Fruit fly (Drosophila melanogaster): ENCODE results near the gene CG31195.

The CG31195 gene

DNA sequence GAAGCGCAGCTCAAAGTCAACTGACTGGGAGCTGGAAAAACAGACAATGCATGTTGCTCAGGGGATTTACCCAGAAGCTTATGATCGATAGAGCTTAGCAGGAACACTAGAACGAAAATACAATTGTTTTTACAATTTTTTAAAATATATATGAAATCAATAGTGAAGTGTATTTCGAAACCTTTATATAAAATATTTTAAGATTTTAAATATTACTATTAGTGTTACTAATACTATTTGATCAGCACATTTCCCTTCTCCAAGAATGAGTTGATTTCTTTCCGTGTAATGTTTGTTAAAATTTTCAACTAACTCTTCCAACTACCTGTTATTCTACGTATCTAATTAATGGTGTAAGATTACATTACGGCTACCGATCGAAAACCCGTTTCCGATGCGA lies 18.4 kb downstream of the CG31195 start, which contains the start of gene CG31199:
CG31199 (minus strand) TSS at position 101 of the 400 bp plus-strand sequence.
- no peak for TF ChIP-seq insv (optimal IDR thresholded peaks at IDR 0.05)
- TF ChIP-seq ttk (optimal IDR thresholded peaks at IDR 0.05): no peak
- TF ChIP-seq Myc (optimal IDR thresholded peaks at IDR 0.05): no peak
- no peak for TF ChIP-seq Sin3A (optimal IDR thresholded peaks at IDR 0.05)
- TF ChIP-seq h (optimal IDR thresholded peaks at IDR 0.05): no peak
- no peak for TF ChIP-seq psq (optimal IDR thresholded peaks at IDR 0.05)

DNA sequence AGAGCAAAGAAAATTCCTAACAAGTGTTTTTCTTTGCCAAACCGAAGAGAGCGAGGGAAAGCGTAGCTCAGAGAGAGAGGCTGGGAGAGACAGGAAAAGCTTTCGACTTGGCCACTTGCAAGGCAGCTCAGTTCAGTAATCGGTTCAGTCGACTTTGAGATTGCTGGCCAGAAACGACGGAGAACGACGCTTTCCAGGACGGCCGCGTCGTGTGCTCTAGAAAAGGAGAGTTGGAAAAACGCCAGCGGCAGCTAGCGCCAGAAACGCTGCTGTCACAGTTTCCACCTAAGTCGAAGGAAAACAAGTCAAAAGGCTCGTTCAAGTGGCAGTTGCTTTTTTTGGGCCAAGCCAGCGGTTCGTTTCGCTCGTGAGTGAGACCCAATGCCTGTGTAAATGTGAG lies 22.2 kb downstream of the CG31195 start, which contains the start of gene CG42322:
CG42322 (plus strand) TSS at position 138 of the 400 bp plus-strand sequence.
- no peak for TF ChIP-seq h (optimal IDR thresholded peaks at IDR 0.05)
- TF ChIP-seq ttk (optimal IDR thresholded peaks at IDR 0.05): no peak
- no peak for TF ChIP-seq Sin3A (optimal IDR thresholded peaks at IDR 0.05)
- no peak for TF ChIP-seq psq (optimal IDR thresholded peaks at IDR 0.05)
- no peak for TF ChIP-seq Myc (optimal IDR thresholded peaks at IDR 0.05)
- no peak for TF ChIP-seq insv (optimal IDR thresholded peaks at IDR 0.05)

- no peak for TF ChIP-seq Myc (optimal IDR thresholded peaks at IDR 0.05)
- no peak for TF ChIP-seq psq (optimal IDR thresholded peaks at IDR 0.05)
- TF ChIP-seq Sin3A (optimal IDR thresholded peaks at IDR 0.05): no peak
- no peak for TF ChIP-seq ttk (optimal IDR thresholded peaks at IDR 0.05)
- no peak for TF ChIP-seq h (optimal IDR thresholded peaks at IDR 0.05)
- TF ChIP-seq insv (optimal IDR thresholded peaks at IDR 0.05): no peak
Measured at dm6 chr3R:20739000-20739399, 23.2 kb downstream of the CG31195 start, which contains the start of gene CG17267. TSS of gene CG17267 (minus strand) at chr3R:20739100.

dm6 chr3R:20735405-20735804 lies 26.8 kb downstream of the CG31195 start, which contains the start of gene Cdk2:
TSS of gene Cdk2 (plus strand) at chr3R:20735623.
- TF ChIP-seq Sin3A (optimal IDR thresholded peaks at IDR 0.05) (no peak), psq (optimal IDR thresholded peaks at IDR 0.05) (no peak), Myc (optimal IDR thresholded peaks at IDR 0.05) (no peak), ttk (optimal IDR thresholded peaks at IDR 0.05) (no peak), h (optimal IDR thresholded peaks at IDR 0.05) (no peak), insv (optimal IDR thresholded peaks at IDR 0.05) (no peak)

dm6 chr3R:20731331-20731730 lies 30.8 kb downstream of the CG31195 start, which contains the start of gene CG31205:
TSS of gene CG31205 (plus strand) at chr3R:20731631.
- TF ChIP-seq Myc (optimal IDR thresholded peaks at IDR 0.05) (no peak), ttk (optimal IDR thresholded peaks at IDR 0.05) (no peak), psq (optimal IDR thresholded peaks at IDR 0.05) (no peak)

DNA sequence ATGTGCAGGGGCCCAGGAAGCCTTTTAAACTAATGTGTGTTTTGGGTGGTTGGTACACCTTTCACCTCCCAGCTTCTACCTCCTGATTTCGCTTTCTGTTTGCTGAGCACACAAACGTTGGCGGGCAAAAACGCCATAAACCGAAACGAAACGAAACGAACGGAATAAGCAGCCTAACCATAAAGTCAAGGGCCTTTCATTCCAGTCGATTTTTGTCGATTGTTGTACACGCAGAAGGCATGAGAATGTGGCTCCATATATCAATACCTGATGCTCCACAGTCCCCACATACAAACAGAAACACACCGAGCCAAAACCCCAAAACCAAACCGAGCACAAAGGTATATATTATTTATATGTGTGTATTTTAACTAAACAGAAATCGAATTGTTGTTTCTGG lies 38.7 kb downstream of the CG31195 start:
- TF ChIP-seq Sin3A (optimal IDR thresholded peaks at IDR 0.05) (no peak), h (optimal IDR thresholded peaks at IDR 0.05) (no peak), psq (optimal IDR thresholded peaks at IDR 0.05) (no peak), insv (optimal IDR thresholded peaks at IDR 0.05) (no peak), ttk (optimal IDR thresholded peaks at IDR 0.05) (no peak), Myc (optimal IDR thresholded peaks at IDR 0.05) (no peak)

DNA sequence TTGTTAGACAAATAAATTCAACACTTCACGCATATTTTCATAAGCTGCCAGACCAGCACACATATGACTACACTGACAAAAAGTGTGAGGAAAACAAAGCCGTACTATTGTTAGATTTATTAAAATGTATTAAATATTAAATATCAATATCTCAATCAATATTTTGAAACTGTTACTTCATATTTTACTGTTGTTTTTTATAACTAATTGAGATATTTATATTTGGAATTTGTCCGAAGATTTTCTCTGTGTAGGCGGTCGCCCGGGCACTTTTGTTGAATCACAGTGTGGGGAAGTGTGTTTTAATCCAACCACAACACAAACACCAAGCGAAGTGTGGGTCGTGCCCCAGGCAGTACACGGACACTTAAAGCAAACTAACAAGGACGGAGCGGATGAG lies 42.9 kb downstream of the CG31195 start:
- TF ChIP-seq Myc (optimal IDR thresholded peaks at IDR 0.05): no peak
- TF ChIP-seq h (optimal IDR thresholded peaks at IDR 0.05): no peak
- no peak for TF ChIP-seq Sin3A (optimal IDR thresholded peaks at IDR 0.05)
- no peak for TF ChIP-seq insv (optimal IDR thresholded peaks at IDR 0.05)
- TF ChIP-seq psq (optimal IDR thresholded peaks at IDR 0.05): no peak
- TF ChIP-seq ttk (optimal IDR thresholded peaks at IDR 0.05): no peak

- no peak for TF ChIP-seq insv (optimal IDR thresholded peaks at IDR 0.05)
- TF ChIP-seq Sin3A (optimal IDR thresholded peaks at IDR 0.05): no peak
- TF ChIP-seq Myc (optimal IDR thresholded peaks at IDR 0.05): no peak
- TF ChIP-seq h (optimal IDR thresholded peaks at IDR 0.05): no peak
- TF ChIP-seq psq (optimal IDR thresholded peaks at IDR 0.05): no peak
- no peak for TF ChIP-seq ttk (optimal IDR thresholded peaks at IDR 0.05)
Measured at dm6 chr3R:20714360-20714759, 47.8 kb downstream of the CG31195 start, which contains the start of gene Oamb. TSS of gene Oamb (minus strand) at chr3R:20714577.

Measured in Kc167 (cell line).